Fruit fly (Drosophila melanogaster) whole organism, adult: ENCODE results near the gene Tsp68C.

ENCODE experiments used
- CG11617 ChIP-seq: fragments of 200-800 bp; sonication (Bioruptor generic); optimal IDR thresholded peaks from 2 replicates; lab custom pipeline; 2017; ENCODE audit warnings: mild to moderate bottlenecking, missing biosample characterization, missing genetic modification reagents, missing genetic modification characterization
- CG12768 ChIP-seq: fragments of 200-800 bp; sonication (Bioruptor generic); optimal IDR thresholded peaks from 2 replicates; lab custom pipeline; 2017; ENCODE audit warnings: missing biosample characterization, missing genetic modification characterization, mild to moderate bottlenecking, moderate library complexity, missing genetic modification reagents
- CG14711 ChIP-seq: fragments of 200-800 bp; sonication (Bioruptor generic); optimal IDR thresholded peaks from 2 replicates; lab custom pipeline; 2018; ENCODE audit warnings: missing biosample characterization, mild to moderate bottlenecking, missing genetic modification characterization, moderate library complexity
- CG1620 ChIP-seq: fragments of 200-800 bp; sonication (Bioruptor generic); optimal IDR thresholded peaks from 2 replicates; lab custom pipeline; 2016; ENCODE audit warnings: missing biosample characterization, missing genetic modification characterization
- CG33017 ChIP-seq: fragments of 200-800 bp; sonication (Bioruptor generic); optimal IDR thresholded peaks from 2 replicates; lab custom pipeline; 2018; ENCODE audit warnings: missing biosample characterization, mild to moderate bottlenecking, missing genetic modification characterization, moderate library complexity
- CG5204 ChIP-seq: fragments of 200-800 bp; sonication (Bioruptor generic); optimal IDR thresholded peaks from 2 replicates; lab custom pipeline; 2016; ENCODE audit warnings: missing biosample characterization, missing genetic modification characterization
- CG7045 ChIP-seq: fragments of 200-800 bp; sonication (Bioruptor generic); optimal IDR thresholded peaks from 2 replicates; lab custom pipeline; 2017; ENCODE audit warnings: missing biosample characterization, mild to moderate bottlenecking, missing genetic modification characterization
- CG7101 ChIP-seq: fragments of 200-800 bp; sonication (Bioruptor generic); optimal IDR thresholded peaks from 2 replicates; lab custom pipeline; 2018; ENCODE audit warnings: missing biosample characterization, mild to moderate bottlenecking, missing genetic modification characterization, moderate library complexity
- Clk ChIP-seq: fragments of 200-800 bp; sonication (Bioruptor generic); optimal IDR thresholded peaks from 2 replicates; lab custom pipeline; 2017; ENCODE audit warnings: missing biosample characterization, missing genetic modification characterization
- Crg-1 ChIP-seq: fragments of 200-800 bp; sonication (Bioruptor generic); optimal IDR thresholded peaks from 2 replicates; lab custom pipeline; 2016; ENCODE audit warnings: missing biosample characterization, missing genetic modification characterization
- Hr96 ChIP-seq: fragments of 200-800 bp; sonication (Bioruptor generic); optimal IDR thresholded peaks from 2 replicates; lab custom pipeline; 2016; ENCODE audit warnings: missing biosample characterization, missing genetic modification characterization
- Mnt ChIP-seq: fragments of 200-800 bp; sonication (Bioruptor generic); optimal IDR thresholded peaks from 2 replicates; lab custom pipeline; 2016; ENCODE audit warnings: missing biosample characterization, mild to moderate bottlenecking, missing genetic modification characterization
- bab1 ChIP-seq: fragments of 200-800 bp; sonication (Bioruptor generic); optimal IDR thresholded peaks from 3 replicates; lab custom pipeline; 2019; ENCODE audit warnings: missing biosample characterization, mild to moderate bottlenecking, missing genetic modification characterization, moderate library complexity
- cic ChIP-seq: fragments of 200-800 bp; sonication (Bioruptor generic); optimal IDR thresholded peaks from 2 replicates; lab custom pipeline; 2017; ENCODE audit warnings: missing biosample characterization, mild to moderate bottlenecking, missing genetic modification characterization, moderate library complexity
- cnc ChIP-seq, 2 experiments: fragments of >200 bp; optimal IDR thresholded peaks; 2 replicates each; lab custom pipeline; 2017
- kay ChIP-seq: fragments of 200-800 bp; sonication (Bioruptor generic); peaks from one replicate; lab custom pipeline; 2016; ENCODE audit warnings: missing biosample characterization, missing genetic modification characterization, borderline replicate concordance
- ovo ChIP-seq: fragments of 200-800 bp; sonication (Bioruptor generic); optimal IDR thresholded peaks from 2 replicates; lab custom pipeline; 2016; ENCODE audit warnings: missing biosample characterization, missing genetic modification characterization
- pad ChIP-seq: fragments of 200-800 bp; sonication (Bioruptor generic); optimal IDR thresholded peaks from 3 replicates; lab custom pipeline; 2017; ENCODE audit warnings: missing biosample characterization, missing genetic modification characterization, mild to moderate bottlenecking, moderate library complexity, missing genetic modification reagents
- tj ChIP-seq: fragments of 200-800 bp; sonication (Bioruptor generic); optimal IDR thresholded peaks from 3 replicates; lab custom pipeline; 2017; ENCODE audit warnings: missing biosample characterization, mild to moderate bottlenecking, missing genetic modification characterization, moderate library complexity
- toe ChIP-seq: fragments of 200-800 bp; sonication (Bioruptor generic); optimal IDR thresholded peaks from 2 replicates; lab custom pipeline; 2016; ENCODE audit warnings: missing biosample characterization, missing genetic modification characterization

The Tsp68C gene

DNA sequence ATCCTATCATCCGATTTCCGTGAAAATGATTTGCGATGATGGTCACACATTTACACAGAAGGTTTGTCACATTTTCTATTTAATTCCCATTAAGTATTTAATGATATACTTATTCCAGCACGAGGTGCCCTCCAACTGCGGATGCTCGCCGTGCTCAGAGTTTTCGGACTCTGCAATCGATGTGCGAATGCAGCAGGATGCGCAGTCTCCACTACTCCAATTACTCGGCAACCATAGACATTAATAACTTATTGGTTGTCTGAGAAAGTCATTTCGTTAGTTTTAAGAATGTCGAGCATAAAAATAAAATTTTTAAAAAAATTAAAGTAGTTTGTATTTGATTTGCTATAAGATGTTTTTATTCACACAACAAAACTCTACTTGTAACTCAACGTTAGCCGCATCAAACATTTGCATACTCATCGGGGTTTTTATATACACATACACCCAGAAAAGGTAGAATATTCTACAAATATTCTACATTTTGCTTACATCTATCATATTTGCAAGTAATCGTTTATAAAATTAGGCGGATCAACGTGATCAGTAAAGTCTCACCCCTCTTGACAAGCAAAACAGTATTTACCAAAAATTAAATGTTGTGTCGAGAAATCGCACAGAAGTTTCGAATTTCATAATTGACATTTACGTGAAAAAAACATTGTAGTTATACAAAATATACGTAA, 16.4 kb downstream of the Tsp68C start:
- no peak for TF ChIP-seq Hr96 (GFP tag; lab: Kevin White, UChicago)
- peak in 1 of 2 experiments; percentile 4 for TF ChIP-seq cnc (optimal IDR thresholded peaks at IDR 0.05; lab: Kevin White, UChicago)
- TF ChIP-seq CG7101 = no peak
- no peak for TF ChIP-seq kay (GFP tag; lab: Kevin White, UChicago)
- TF ChIP-seq CG11617 (GFP tag; lab: Kevin White, UChicago) = no peak
- TF ChIP-seq Mnt (GFP tag; lab: Kevin White, UChicago) = no peak

DNA sequence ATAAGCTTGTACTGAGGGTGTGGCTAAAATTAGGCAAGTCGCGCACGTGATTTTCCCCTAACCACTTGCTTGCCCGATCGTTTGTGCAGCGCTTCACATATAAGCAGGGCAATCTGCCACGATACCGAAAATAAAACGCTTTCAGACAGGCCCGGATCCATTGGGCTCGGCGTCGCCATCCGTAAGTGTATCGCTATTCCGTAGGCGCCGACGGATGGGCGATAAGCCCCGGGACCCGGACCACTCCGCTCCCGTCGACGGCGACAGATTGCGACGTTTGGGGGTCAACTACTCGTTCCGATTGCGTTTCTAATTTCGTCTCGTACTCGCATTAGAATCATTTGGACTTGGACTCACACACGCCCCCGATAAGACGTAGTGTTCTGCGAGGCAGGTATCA, 18.9 kb downstream of the Tsp68C start:
- TF ChIP-seq toe (GFP tag; lab: Kevin White, UChicago) (peak; percentile 14), cnc (optimal IDR thresholded peaks at IDR 0.05; lab: Kevin White, UChicago) (no peak), CG11617 (GFP tag; lab: Kevin White, UChicago) (no peak), ovo (GFP tag; lab: Kevin White, UChicago) (no peak), CG7045 (no peak), CG7101 (peak; percentile 38), cic (GFP tag; lab: Kevin White, UChicago) (peak; percentile 54), tj (no peak), CG1620 (GFP tag; lab: Kevin White, UChicago) (no peak), Mnt (GFP tag; lab: Kevin White, UChicago) (peak; percentile 44), bab1 (GFP tag; lab: Kevin White, UChicago) (no peak), CG33017 (peak; percentile 30), CG12768 (GFP tag; lab: Kevin White, UChicago) (no peak), kay (GFP tag; lab: Kevin White, UChicago) (no peak), CG5204 (GFP tag; lab: Kevin White, UChicago) (no peak), pad (GFP tag; lab: Kevin White, UChicago) (peak; percentile 12), Clk (no peak), Crg-1 (GFP tag; lab: Kevin White, UChicago) (no peak), CG14711 (tag; lab: Kevin White, UChicago) (no peak), Hr96 (GFP tag; lab: Kevin White, UChicago) (peak; percentile 12)

DNA sequence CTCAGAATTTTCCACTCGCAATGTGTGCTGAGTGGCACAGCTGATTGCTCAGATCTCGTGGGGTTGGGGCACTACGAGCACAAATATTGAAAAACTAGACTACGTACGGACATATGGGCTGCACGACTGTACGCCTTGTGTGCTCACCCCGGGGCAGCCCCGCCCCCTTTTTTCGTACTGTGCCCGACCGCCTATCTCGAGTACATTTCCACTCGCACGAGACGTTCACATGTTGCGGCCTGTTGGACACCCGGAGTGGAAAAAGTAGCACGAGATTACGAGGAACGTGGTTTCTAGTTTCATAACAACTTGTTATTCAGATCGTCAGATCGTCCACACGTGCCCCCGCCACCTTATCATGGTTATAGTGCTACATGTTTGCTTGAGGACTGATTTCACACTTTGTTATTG, 19.9 kb downstream of the Tsp68C start:
- no peak for TF ChIP-seq cnc (optimal IDR thresholded peaks at IDR 0.05; lab: Kevin White, UChicago)
- no peak for TF ChIP-seq Clk
- no peak for TF ChIP-seq cic (GFP tag; lab: Kevin White, UChicago)
- no peak for TF ChIP-seq CG5204 (GFP tag; lab: Kevin White, UChicago)
- no peak for TF ChIP-seq Hr96 (GFP tag; lab: Kevin White, UChicago)
- TF ChIP-seq pad (GFP tag; lab: Kevin White, UChicago) = no peak
- no peak for TF ChIP-seq CG12768 (GFP tag; lab: Kevin White, UChicago)
- no peak for TF ChIP-seq CG14711 (tag; lab: Kevin White, UChicago)
- no peak for TF ChIP-seq CG7101
- no peak for TF ChIP-seq kay (GFP tag; lab: Kevin White, UChicago)
- TF ChIP-seq CG11617 (GFP tag; lab: Kevin White, UChicago) = no peak
- no peak for TF ChIP-seq toe (GFP tag; lab: Kevin White, UChicago)
- no peak for TF ChIP-seq Mnt (GFP tag; lab: Kevin White, UChicago)
- no peak for TF ChIP-seq CG33017
- TF ChIP-seq ovo (GFP tag; lab: Kevin White, UChicago) = no peak
- TF ChIP-seq bab1 (GFP tag; lab: Kevin White, UChicago) = no peak
- TF ChIP-seq Crg-1 (GFP tag; lab: Kevin White, UChicago) = no peak
- TF ChIP-seq CG1620 (GFP tag; lab: Kevin White, UChicago) = no peak
- no peak for TF ChIP-seq CG7045

DNA sequence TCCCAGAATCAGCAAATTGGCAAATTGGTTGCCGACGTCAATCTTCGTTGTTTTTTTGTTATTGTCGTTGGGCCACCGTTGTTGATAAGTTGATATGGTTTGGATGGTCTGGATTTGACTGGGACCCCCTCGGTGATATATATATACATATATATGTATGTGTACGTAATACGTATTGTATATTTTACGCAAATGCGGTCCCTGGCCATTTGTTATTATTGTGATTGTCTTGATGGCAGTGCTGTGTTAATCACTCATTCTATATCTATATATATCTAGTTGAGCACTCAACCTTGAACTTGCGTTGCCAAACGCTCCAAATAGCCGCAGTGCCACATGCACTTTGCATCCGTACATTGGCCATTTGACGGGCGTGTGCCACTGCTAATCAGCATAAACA, 21.1 kb downstream of the Tsp68C start:
- TF ChIP-seq ovo (GFP tag; lab: Kevin White, UChicago) (no peak), CG1620 (GFP tag; lab: Kevin White, UChicago) (no peak), CG5204 (GFP tag; lab: Kevin White, UChicago) (no peak), Hr96 (GFP tag; lab: Kevin White, UChicago) (no peak), CG33017 (no peak), toe (GFP tag; lab: Kevin White, UChicago) (no peak), Crg-1 (GFP tag; lab: Kevin White, UChicago) (no peak), Mnt (GFP tag; lab: Kevin White, UChicago) (no peak), tj (no peak), cnc (optimal IDR thresholded peaks at IDR 0.05; lab: Kevin White, UChicago) (no peak), cic (GFP tag; lab: Kevin White, UChicago) (no peak), CG7045 (no peak), CG12768 (GFP tag; lab: Kevin White, UChicago) (no peak), Clk (no peak), kay (GFP tag; lab: Kevin White, UChicago) (no peak), CG14711 (tag; lab: Kevin White, UChicago) (no peak), pad (GFP tag; lab: Kevin White, UChicago) (no peak), CG7101 (no peak), CG11617 (GFP tag; lab: Kevin White, UChicago) (no peak), bab1 (GFP tag; lab: Kevin White, UChicago) (no peak)

DNA sequence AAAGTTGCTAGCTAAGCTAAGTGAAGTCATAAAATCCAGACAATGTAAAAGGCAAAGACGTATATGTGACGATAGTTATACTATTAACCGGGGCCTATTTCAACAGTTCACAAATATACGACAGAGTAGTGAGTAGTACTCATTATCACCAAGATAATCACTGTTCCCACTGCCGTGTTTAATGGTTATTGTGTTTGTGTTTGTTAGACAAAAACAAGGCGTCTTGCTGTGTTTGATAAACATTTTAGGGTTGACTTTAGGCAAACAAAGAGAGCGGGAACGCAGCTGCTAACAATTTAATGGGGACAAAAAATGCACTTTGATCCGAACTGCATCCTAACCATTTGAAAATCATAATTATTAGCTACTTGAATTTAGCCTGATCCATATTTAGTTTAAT, 22.0 kb downstream of the Tsp68C start:
- TF ChIP-seq Clk = no peak
- peak; percentile 28 for TF ChIP-seq CG14711 (tag; lab: Kevin White, UChicago)
- TF ChIP-seq ovo (GFP tag; lab: Kevin White, UChicago) = no peak
- TF ChIP-seq CG12768 (GFP tag; lab: Kevin White, UChicago) = no peak
- TF ChIP-seq CG7045 = no peak
- peak; percentile 19 for TF ChIP-seq Hr96 (GFP tag; lab: Kevin White, UChicago)
- TF ChIP-seq CG33017 = no peak
- TF ChIP-seq CG7101 = peak; percentile 48
- no peak for TF ChIP-seq CG1620 (GFP tag; lab: Kevin White, UChicago)
- no peak for TF ChIP-seq Mnt (GFP tag; lab: Kevin White, UChicago)
